Fruit fly (Drosophila melanogaster): ENCODE measurements around the gene GstD6.

The GstD6 gene

dm6 chr3R:12406235-12407196, 29.6 kb downstream of the GstD6 start, which contains the start of gene CG5167:
Gene CG5167 (plus strand): TSS chr3R:12406532.
- peak; percentile 14 for TF ChIP-seq CG9705 (GFP tag; optimal IDR thresholded peaks at IDR 0.05)
- TF ChIP-seq Sp1 (GFP tag; optimal IDR thresholded peaks at IDR 0.05), result peak; percentile 58
- TF ChIP-seq rgr (GFP tag; optimal IDR thresholded peaks at IDR 0.05), result peak; percentile 69
- peak; percentile 52 for TF ChIP-seq br (GFP tag; optimal IDR thresholded peaks at IDR 0.05)
- TF ChIP-seq fru (GFP tag; optimal IDR thresholded peaks at IDR 0.05), result peak; percentile 82
- peak; percentile 43 for TF ChIP-seq ey (GFP tag; optimal IDR thresholded peaks at IDR 0.05)
- no peak for TF ChIP-seq CG32264 (GFP tag; optimal IDR thresholded peaks at IDR 0.05)
- TF ChIP-seq OdsH (GFP tag; optimal IDR thresholded peaks at IDR 0.05), result peak; percentile 53
- TF ChIP-seq N (GFP tag; optimal IDR thresholded peaks at IDR 0.05), result no peak
- no peak for TF ChIP-seq Hr83 (GFP tag; optimal IDR thresholded peaks at IDR 0.05; ENCODE audit: poor library complexity, severe bottlenecking)
- peak; percentile 48 for TF ChIP-seq woc (GFP tag; optimal IDR thresholded peaks at IDR 0.05)
- peak; percentile 58 for TF ChIP-seq h (GFP tag; optimal IDR thresholded peaks at IDR 0.05)
- TF ChIP-seq foxo (GFP tag; optimal IDR thresholded peaks at IDR 0.05), result peak in 1 of 2 experiments; percentile 67
- TF ChIP-seq HLH106 (tag; optimal IDR thresholded peaks at IDR 0.05), result peak; percentile 45
- TF ChIP-seq lola (GFP tag; optimal IDR thresholded peaks at IDR 0.05), result no peak
- TF ChIP-seq psq (GFP tag; optimal IDR thresholded peaks at IDR 0.05), result peak; percentile 54
- no peak for TF ChIP-seq Rel (GFP tag; optimal IDR thresholded peaks at IDR 0.05)
- peak; percentile 5 for TF ChIP-seq Rel (tag; optimal IDR thresholded peaks at IDR 0.05)
- no peak for TF ChIP-seq dsf (GFP tag; optimal IDR thresholded peaks at IDR 0.05; ENCODE audit: borderline replicate concordance)

dm6 chr3R:12408160-12408559, 31.2 kb downstream of the GstD6 start, which contains the start of gene CG5196:
Gene CG5196 (plus strand): TSS chr3R:12408316.
- TF ChIP-seq CrebA (GFP tag; optimal IDR thresholded peaks at IDR 0.05; ENCODE audit: borderline replicate concordance) (no peak), Hr78 (GFP tag; optimal IDR thresholded peaks at IDR 0.05) (no peak), CG9705 (GFP tag; optimal IDR thresholded peaks at IDR 0.05) (no peak), fru (GFP tag; optimal IDR thresholded peaks at IDR 0.05) (peak; percentile 17), sv (GFP tag; optimal IDR thresholded peaks at IDR 0.05) (no peak), Sp1 (GFP tag; optimal IDR thresholded peaks at IDR 0.05) (peak; percentile 22), HLH106 (tag; optimal IDR thresholded peaks at IDR 0.05) (peak; percentile 7), Rel (GFP tag; optimal IDR thresholded peaks at IDR 0.05) (no peak), Rel (tag; optimal IDR thresholded peaks at IDR 0.05) (peak; percentile 27)

- no peak for TF ChIP-seq dl (GFP tag; optimal IDR thresholded peaks at IDR 0.05; ENCODE audit: insufficient read depth in 1 of 2, partially characterized antibody in 2 of 2)
- TF ChIP-seq CG32264 (GFP tag; optimal IDR thresholded peaks at IDR 0.05), result no peak
Measured at dm6 chr3R:12411449-12411848, 34.5 kb downstream of the GstD6 start.

- no peak for TF ChIP-seq usp (GFP tag; optimal IDR thresholded peaks at IDR 0.05)
- peak; percentile 4 for TF ChIP-seq psq (GFP tag; optimal IDR thresholded peaks at IDR 0.05)
- no peak for TF ChIP-seq Hr78 (GFP tag; optimal IDR thresholded peaks at IDR 0.05)
- no peak for TF ChIP-seq Dfd (GFP tag; optimal IDR thresholded peaks at IDR 0.05)
- peak; percentile 26 for TF ChIP-seq Sp1 (GFP tag; optimal IDR thresholded peaks at IDR 0.05)
- no peak for TF ChIP-seq dsf (GFP tag; optimal IDR thresholded peaks at IDR 0.05; ENCODE audit: borderline replicate concordance)
- TF ChIP-seq Abd-B (GFP tag; optimal IDR thresholded peaks at IDR 0.05), result no peak
- TF ChIP-seq Rel (GFP tag; optimal IDR thresholded peaks at IDR 0.05), result no peak
- peak; percentile 83 for TF ChIP-seq Rel (tag; optimal IDR thresholded peaks at IDR 0.05)
- no peak for TF ChIP-seq Hr83 (GFP tag; optimal IDR thresholded peaks at IDR 0.05; ENCODE audit: poor library complexity, severe bottlenecking)
- no peak for TF ChIP-seq rgr (GFP tag; optimal IDR thresholded peaks at IDR 0.05)
- no peak for TF ChIP-seq N (GFP tag; optimal IDR thresholded peaks at IDR 0.05)
- TF ChIP-seq OdsH (GFP tag; optimal IDR thresholded peaks at IDR 0.05), result no peak
- no peak for TF ChIP-seq Myc (optimal IDR thresholded peaks at IDR 0.05)
- TF ChIP-seq Hnf4 (GFP tag; optimal IDR thresholded peaks at IDR 0.05), result no peak
- no peak for TF ChIP-seq foxo (GFP tag; optimal IDR thresholded peaks at IDR 0.05)
- TF ChIP-seq ey (GFP tag; optimal IDR thresholded peaks at IDR 0.05), result no peak
- no peak for TF ChIP-seq Vsx2 (GFP tag; optimal IDR thresholded peaks at IDR 0.05; ENCODE audit: partially characterized antibody)
- no peak for TF ChIP-seq h (GFP tag; optimal IDR thresholded peaks at IDR 0.05)
Measured at dm6 chr3R:12413274-12413958, 36.5 kb downstream of the GstD6 start, which contains the start of the genes Dip-C and pps. Gene Dip-C (minus strand): TSS chr3R:12413759. Gene pps (plus strand): TSS chr3R:12413828.

Data from whole organism, wandering third instar larva.